Worm (Caenorhabditis elegans): Measurements from ENCODE around the gene C18C4.7.

DNA sequence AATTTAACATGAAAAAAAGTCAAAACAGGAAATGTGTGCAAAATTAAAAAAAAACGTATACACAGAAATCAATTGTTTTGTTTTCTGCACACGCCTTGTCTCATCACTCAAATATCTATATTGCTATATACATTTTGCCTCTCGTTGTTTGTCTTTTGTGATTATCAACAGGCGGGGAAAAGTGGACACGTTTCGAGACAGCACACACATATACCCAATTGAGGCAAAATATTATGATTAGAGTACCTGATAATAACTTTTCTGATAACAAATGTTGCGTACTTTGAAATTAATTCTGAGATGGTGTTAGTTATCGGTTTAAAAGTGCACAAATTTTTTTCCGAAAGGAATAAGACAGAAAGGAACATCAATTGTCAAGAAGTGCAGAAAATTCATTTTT lies 7.1 kb downstream of the C18C4.7 start:
- TF ChIP-seq lin-13 (tag; optimal IDR thresholded peaks at IDR 0.05): no peak
- no peak for TF ChIP-seq lsy-2 (tag; optimal IDR thresholded peaks at IDR 0.05)
- no peak for TF ChIP-seq nhr-12 (tag; optimal IDR thresholded peaks at IDR 0.05)
- no peak for TF ChIP-seq nhr-2 (tag; optimal IDR thresholded peaks at IDR 0.05)
- TF ChIP-seq cnd-1 (tag; optimal IDR thresholded peaks at IDR 0.05): no peak
- TF ChIP-seq blmp-1 (tag; optimal IDR thresholded peaks at IDR 0.05): no peak
- TF ChIP-seq pha-4 (tag; optimal IDR thresholded peaks at IDR 0.05): no peak
- TF ChIP-seq sem-2 (GFP tag; optimal IDR thresholded peaks at IDR 0.05): no peak
- TF ChIP-seq unc-62 (GFP tag; optimal IDR thresholded peaks at IDR 0.05): no peak
- TF ChIP-seq nhr-28 (tag; optimal IDR thresholded peaks at IDR 0.05): no peak
- TF ChIP-seq nhr-237 (tag; optimal IDR thresholded peaks at IDR 0.05): no peak

All from whole organism, mixed stage, embryonic.